Fruit fly (Drosophila melanogaster) whole organism, embryonic: ENCODE measurements around the gene ph-p.
A peak's percentile ranks its signal among the peaks of the same experiment; 100 is the strongest.

ENCODE experiments used
- Abd-B ChIP-seq: fragments of 200-800 bp; sonication (Bioruptor generic); optimal IDR thresholded peaks from 2 replicates; lab custom pipeline; 2018; ENCODE audit warnings: missing biosample characterization, mild to moderate bottlenecking, missing genetic modification characterization, moderate library complexity
- Antp ChIP-seq: fragments of 200-800 bp; sonication (Bioruptor generic); optimal IDR thresholded peaks from 3 replicates; lab custom pipeline; 2016; ENCODE audit warnings: missing biosample characterization, missing genetic modification characterization
- BtbVII ChIP-seq: fragments of 200-800 bp; sonication (Bioruptor generic); optimal IDR thresholded peaks from 3 replicates; lab custom pipeline; 2017; ENCODE audit warnings: missing biosample characterization, mild to moderate bottlenecking, missing genetic modification characterization
- C15 ChIP-seq: fragments of 200-800 bp; sonication (Bioruptor generic); IDR thresholded peaks from 3 replicates; pipeline ENCODE4 v1.3.6; 2022; ENCODE audit warnings: missing biosample characterization, missing genetic modification characterization
- CG1024 ChIP-seq: fragments of 200-800 bp; sonication (Bioruptor generic); IDR thresholded peaks from 2 replicates; pipeline ENCODE4 v1.3.6; 2022; ENCODE audit warnings: missing biosample characterization, missing genetic modification characterization
- CG11247 ChIP-seq: fragments of 200-800 bp; sonication (Bioruptor generic); IDR thresholded peaks from 2 replicates; pipeline ENCODE4 v1.3.6; 2022; ENCODE audit warnings: missing biosample characterization, missing genetic modification characterization
- CG11398 ChIP-seq: fragments of 200-800 bp; sonication (Bioruptor generic); optimal IDR thresholded peaks from 2 replicates; lab custom pipeline; 2016; ENCODE audit warnings: missing biosample characterization, missing genetic modification characterization
- CG11504 ChIP-seq: fragments of 200-800 bp; sonication (Bioruptor generic); optimal IDR thresholded peaks from 3 replicates; lab custom pipeline; 2019; ENCODE audit warnings: missing biosample characterization, mild to moderate bottlenecking, missing genetic modification characterization, moderate library complexity
- CG12219 ChIP-seq: fragments of 200-800 bp; sonication (Bioruptor generic); optimal IDR thresholded peaks from 3 replicates; lab custom pipeline; 2018; ENCODE audit warnings: missing biosample characterization, mild to moderate bottlenecking, missing genetic modification characterization
- CG12299 ChIP-seq: fragments of 200-800 bp; sonication (Bioruptor generic); optimal IDR thresholded peaks from 2 replicates; lab custom pipeline; 2018; ENCODE audit warnings: missing biosample characterization, mild to moderate bottlenecking, missing genetic modification characterization
- CG16815 ChIP-seq: fragments of 200-800 bp; sonication (Bioruptor generic); optimal IDR thresholded peaks from 3 replicates; lab custom pipeline; 2017; ENCODE audit warnings: missing biosample characterization, mild to moderate bottlenecking, missing genetic modification characterization
- CG16863 ChIP-seq: fragments of 200-800 bp; sonication (Bioruptor generic); optimal IDR thresholded peaks from 3 replicates; lab custom pipeline; 2016; ENCODE audit warnings: missing biosample characterization, missing genetic modification characterization
- CG17328 ChIP-seq: fragments of 200-800 bp; sonication (Bioruptor generic); IDR thresholded peaks from 2 replicates; pipeline ENCODE4 v1.3.6; 2022; ENCODE audit warnings: missing biosample characterization, missing genetic modification characterization
- CG17612 ChIP-seq: fragments of 200-800 bp; sonication (Bioruptor generic); IDR thresholded peaks from 2 replicates; pipeline ENCODE4 v1.3.6; 2022; ENCODE audit warnings: missing biosample characterization, missing genetic modification characterization
- CG2202 ChIP-seq: fragments of 200-800 bp; sonication (Bioruptor generic); optimal IDR thresholded peaks from 2 replicates; lab custom pipeline; 2018; ENCODE audit warnings: missing biosample characterization, mild to moderate bottlenecking, missing genetic modification characterization
- CG30020 ChIP-seq: fragments of 200-800 bp; optimal IDR thresholded peaks from 2 replicates; lab custom pipeline; 2019; ENCODE audit warnings: missing biosample characterization, mild to moderate bottlenecking, missing genetic modification characterization, moderate library complexity
- CG34376 ChIP-seq: fragments of 200-800 bp; sonication (Bioruptor generic); optimal IDR thresholded peaks from 2 replicates; lab custom pipeline; 2018; ENCODE audit warnings: missing biosample characterization, mild to moderate bottlenecking, missing genetic modification characterization
- CG4282 ChIP-seq: fragments of 200-800 bp; sonication (Bioruptor generic); optimal IDR thresholded peaks from 2 replicates; lab custom pipeline; 2016; ENCODE audit warnings: missing biosample characterization, missing genetic modification characterization
- CG43689 ChIP-seq: fragments of 200-800 bp; sonication (Bioruptor generic); IDR thresholded peaks from 2 replicates; pipeline ENCODE4 v1.3.6; 2022; ENCODE audit warnings: missing biosample characterization, missing genetic modification characterization
- CG4404 ChIP-seq: fragments of 200-800 bp; sonication (Bioruptor generic); IDR thresholded peaks from 2 replicates; pipeline ENCODE4 v1.3.6; 2022; ENCODE audit warnings: missing biosample characterization, missing genetic modification characterization
- CG4424 ChIP-seq: fragments of 200-800 bp; sonication (Bioruptor generic); optimal IDR thresholded peaks from 3 replicates; lab custom pipeline; 2016; ENCODE audit warnings: missing biosample characterization, missing genetic modification characterization
- CG8388 ChIP-seq: fragments of 200-800 bp; sonication (Bioruptor generic); optimal IDR thresholded peaks from 2 replicates; lab custom pipeline; 2019; ENCODE audit warnings: missing biosample characterization, mild to moderate bottlenecking, missing genetic modification characterization, moderate library complexity
- CG9727 ChIP-seq: fragments of 200-800 bp; sonication (Bioruptor generic); optimal IDR thresholded peaks from 3 replicates; lab custom pipeline; 2017; ENCODE audit warnings: missing biosample characterization, mild to moderate bottlenecking, missing genetic modification characterization
- D19B ChIP-seq: fragments of 200-800 bp; sonication (Bioruptor generic); optimal IDR thresholded peaks from 2 replicates; lab custom pipeline; 2017; ENCODE audit warnings: missing biosample characterization, mild to moderate bottlenecking, missing genetic modification characterization
- Deaf1 ChIP-seq: fragments of 200-800 bp; optimal IDR thresholded peaks from 3 replicates; lab custom pipeline; 2019; ENCODE audit warnings: missing biosample characterization, mild to moderate bottlenecking, missing genetic modification characterization, moderate library complexity
- Dref ChIP-seq: fragments of 200-800 bp; sonication (Bioruptor generic); IDR thresholded peaks from 2 replicates; pipeline ENCODE4 v1.3.6; 2022; ENCODE audit warnings: missing biosample characterization, missing genetic modification characterization
- HHEX ChIP-seq: fragments of 200-800 bp; sonication (Bioruptor generic); optimal IDR thresholded peaks from 3 replicates; lab custom pipeline; 2017; ENCODE audit warnings: missing biosample characterization, mild to moderate bottlenecking, missing genetic modification characterization, missing genetic modification reagents
- Hr39 ChIP-seq: fragments of >200 bp; optimal IDR thresholded peaks from 2 replicates; lab custom pipeline; 2017
- Lim3 ChIP-seq: fragments of 200-800 bp; sonication (Bioruptor generic); IDR thresholded peaks from 2 replicates; pipeline ENCODE4 v1.3.6; 2022; ENCODE audit warnings: missing biosample characterization, missing genetic modification characterization
- Mrtf ChIP-seq: fragments of 200-800 bp; sonication (Bioruptor generic); IDR thresholded peaks from 3 replicates; pipeline ENCODE4 v1.3.6; 2022; ENCODE audit warnings: missing biosample characterization, missing genetic modification characterization
- NFAT ChIP-seq: fragments of 200-800 bp; sonication (Bioruptor generic); IDR thresholded peaks from 2 replicates; pipeline ENCODE4 v1.3.6; 2022; ENCODE audit warnings: missing biosample characterization, missing genetic modification characterization
- Poxn ChIP-seq: fragments of 200-800 bp; sonication (Bioruptor generic); IDR thresholded peaks from 2 replicates; pipeline ENCODE4 v1.3.6; 2022; ENCODE audit warnings: missing biosample characterization, missing genetic modification characterization
- Ssrp ChIP-seq: fragments of 200-800 bp; sonication (Bioruptor generic); optimal IDR thresholded peaks from 2 replicates; lab custom pipeline; 2018; ENCODE audit warnings: missing biosample characterization, mild to moderate bottlenecking, missing genetic modification characterization, moderate library complexity
- YL-1 ChIP-seq: fragments of 200-800 bp; sonication (Bioruptor generic); optimal IDR thresholded peaks from 3 replicates; lab custom pipeline; 2017; ENCODE audit warnings: missing biosample characterization, mild to moderate bottlenecking, missing genetic modification characterization
- cas ChIP-seq: fragments of 200-800 bp; sonication (Bioruptor generic); IDR thresholded peaks from 2 replicates; pipeline ENCODE4 v1.3.6; 2022; ENCODE audit warnings: missing biosample characterization, missing genetic modification characterization
- crc ChIP-seq: fragments of 200-800 bp; sonication (Bioruptor generic); optimal IDR thresholded peaks from 2 replicates; lab custom pipeline; 2016; ENCODE audit warnings: missing biosample characterization, missing genetic modification characterization
- da ChIP-seq: fragments of 200-800 bp; sonication (Bioruptor generic); optimal IDR thresholded peaks from 2 replicates; lab custom pipeline; 2016; ENCODE audit warnings: missing biosample characterization, missing genetic modification characterization
- dmrt11E ChIP-seq: fragments of 200-800 bp; sonication (Bioruptor generic); optimal IDR thresholded peaks from 3 replicates; lab custom pipeline; 2018; ENCODE audit warnings: missing biosample characterization, mild to moderate bottlenecking, missing genetic modification characterization, moderate library complexity
- ems ChIP-seq: fragments of 200-800 bp; sonication (Bioruptor generic); optimal IDR thresholded peaks from 3 replicates; lab custom pipeline; 2016; ENCODE audit warnings: missing biosample characterization, missing genetic modification characterization
- fd3F ChIP-seq: fragments of 200-800 bp; sonication (Bioruptor generic); optimal IDR thresholded peaks from 2 replicates; lab custom pipeline; 2018; ENCODE audit warnings: missing biosample characterization, mild to moderate bottlenecking, missing genetic modification characterization, moderate library complexity
- fd96Cb ChIP-seq: fragments of 200-800 bp; sonication (Bioruptor generic); optimal IDR thresholded peaks from 2 replicates; lab custom pipeline; 2018; ENCODE audit warnings: missing biosample characterization, mild to moderate bottlenecking, missing genetic modification characterization, moderate library complexity
- hbn ChIP-seq: fragments of 200-800 bp; sonication (Bioruptor generic); IDR thresholded peaks from 2 replicates; pipeline ENCODE4 v1.3.6; 2022; ENCODE audit warnings: missing biosample characterization, missing genetic modification characterization; ENCODE audit not compliant: partially characterized antibody
- hkb ChIP-seq, 2 experiments: fragments of 200-800 bp in 1 of 2; fragments of >200 bp in 1 of 2; sonication (Bioruptor generic) in 1 of 2; IDR thresholded peaks in 1 of 2; optimal IDR thresholded peaks in 1 of 2; 2 replicates each; pipeline versions ENCODE4 v1.3.6 to Lab custom; 2017 to 2022; ENCODE audit warnings: missing biosample characterization in 1 of 2, missing genetic modification characterization in 1 of 2
- ken ChIP-seq: fragments of 200-800 bp; sonication (Bioruptor generic); IDR thresholded peaks from 3 replicates; pipeline ENCODE4 v1.3.6; 2022; ENCODE audit warnings: missing biosample characterization, missing genetic modification characterization
- klu ChIP-seq: fragments of 200-800 bp; sonication (Bioruptor generic); IDR thresholded peaks from 2 replicates; pipeline ENCODE4 v1.3.6; 2022; ENCODE audit warnings: missing biosample characterization, missing genetic modification characterization
- nmo ChIP-seq: fragments of 200-800 bp; sonication (Bioruptor generic); optimal IDR thresholded peaks from 2 replicates; lab custom pipeline; 2018; ENCODE audit warnings: missing biosample characterization, mild to moderate bottlenecking, missing genetic modification characterization, moderate library complexity
- psq ChIP-seq: fragments of 200-800 bp; sonication (Bioruptor generic); optimal IDR thresholded peaks from 2 replicates; lab custom pipeline; 2017; ENCODE audit warnings: missing biosample characterization, missing genetic modification characterization
- pzg ChIP-seq: fragments of 200-800 bp; sonication (Bioruptor generic); optimal IDR thresholded peaks from 3 replicates; lab custom pipeline; 2018; ENCODE audit warnings: missing biosample characterization, mild to moderate bottlenecking, missing genetic modification characterization, moderate library complexity
- vnd ChIP-seq: fragments of 200-800 bp; sonication (Bioruptor generic); IDR thresholded peaks from 3 replicates; pipeline ENCODE4 v1.3.6; 2022; ENCODE audit warnings: missing biosample characterization, missing genetic modification characterization; ENCODE audit not compliant: partially characterized antibody
- wek ChIP-seq: fragments of 200-800 bp; sonication (Bioruptor generic); optimal IDR thresholded peaks from 3 replicates; lab custom pipeline; 2018; ENCODE audit warnings: missing biosample characterization, mild to moderate bottlenecking, missing genetic modification characterization, moderate library complexity

Gene ph-p

dm6 chrX:2146574-2146973 is 8.4 kb upstream of the ph-p start (continued):
- no peak for TF ChIP-seq CG11247 (GFP tag; lab: Robert Waterston, UW)
- no peak for TF ChIP-seq ems (GFP tag; lab: Kevin White, UChicago)
- no peak for TF ChIP-seq CG17612
- TF ChIP-seq Deaf1, result no peak
- TF ChIP-seq Lim3, result no peak
- TF ChIP-seq fd96Cb (tag; lab: Kevin White, UChicago), result no peak
- 0 out of 2 replicates have a peak, but pooled peaks have one; percentile 6 for TF ChIP-seq CG4404 (GFP tag; lab: Robert Waterston, UW)
- TF ChIP-seq hbn, result no peak
- TF ChIP-seq C15 (GFP tag; lab: Robert Waterston, UW), result no peak
- peak; percentile 16 for TF ChIP-seq Antp (GFP tag; lab: Kevin White, UChicago)
- no peak for TF ChIP-seq klu (GFP tag; lab: Robert Waterston, UW)
- no peak for TF ChIP-seq CG34376 (GFP tag; lab: Kevin White, UChicago)
- TF ChIP-seq CG16815, result no peak
- TF ChIP-seq vnd (GFP tag; lab: Robert Waterston, UW), result no peak
- TF ChIP-seq wek, result no peak
- TF ChIP-seq dmrt11E (tag; lab: Kevin White, UChicago), result no peak
- no peak for TF ChIP-seq YL-1 (GFP tag; lab: Kevin White, UChicago)
- no peak for TF ChIP-seq Hr39 (lab: Kevin White, UChicago)
- TF ChIP-seq Abd-B (GFP tag; lab: Kevin White, UChicago), result no peak
- TF ChIP-seq Dref, result no peak
- no peak for TF ChIP-seq Poxn (GFP tag; lab: Robert Waterston, UW)
- TF ChIP-seq CG4424 (GFP tag; lab: Kevin White, UChicago), result no peak

dm6 chrX:2145690-2146470 is 7.7 kb upstream of the ph-p start:
- no peak for TF ChIP-seq BtbVII (GFP tag; lab: Kevin White, UChicago)
- no peak for TF ChIP-seq da (GFP tag; lab: Kevin White, UChicago)
- peak; percentile 18 for TF ChIP-seq fd3F (GFP tag; lab: Kevin White, UChicago)
- no peak for TF ChIP-seq CG11398
- TF ChIP-seq nmo (GFP tag; lab: Kevin White, UChicago), result peak; percentile 24
- no peak for TF ChIP-seq CG12299 (tag; lab: Kevin White, UChicago)
- no peak for TF ChIP-seq CG16863
- peak; percentile 47 for TF ChIP-seq CG11504
- TF ChIP-seq ken (GFP tag; lab: Robert Waterston, UW), result no peak
- no peak for TF ChIP-seq psq
- TF ChIP-seq NFAT (GFP tag; lab: Robert Waterston, UW), result peak; percentile 36; the same call in 1 of the 2 replicates
- no peak for TF ChIP-seq crc (GFP tag; lab: Kevin White, UChicago)
- TF ChIP-seq CG9727, result peak; percentile 60
- TF ChIP-seq CG8388 (GFP tag; lab: Kevin White, UChicago), result no peak
- no peak for TF ChIP-seq CG43689
- TF ChIP-seq Ssrp (tag; lab: Kevin White, UChicago), result peak; percentile 16
- TF ChIP-seq CG2202, result no peak
- no peak for TF ChIP-seq CG17328 (GFP tag; lab: Robert Waterston, UW)
- no peak for TF ChIP-seq CG12219 (GFP tag; lab: Kevin White, UChicago)
- 0 out of 2 replicates have a peak, but pooled peaks have one; percentile 13 for TF ChIP-seq cas (GFP tag; lab: Robert Waterston, UW)
- TF ChIP-seq CG30020, result no peak
- peak; percentile 5 for TF ChIP-seq CG4282 (GFP tag; lab: Kevin White, UChicago)
- peak; percentile 12 for TF ChIP-seq pzg (GFP tag; lab: Kevin White, UChicago)
- TF ChIP-seq HHEX, result peak; percentile 2
- no peak for TF ChIP-seq hkb (optimal IDR thresholded peaks at IDR 0.05; lab: Kevin White, UChicago)
- 0 out of 2 replicates have a peak, but pooled peaks have one; percentile 29 for TF ChIP-seq hkb (GFP tag; IDR thresholded peaks at IDR 0.05; lab: Robert Waterston, UW)
- no peak for TF ChIP-seq Mrtf (GFP tag; lab: Robert Waterston, UW)
- no peak for TF ChIP-seq CG1024 (GFP tag; lab: Robert Waterston, UW)
- peak; percentile 42 for TF ChIP-seq D19B (GFP tag; lab: Kevin White, UChicago)
